Fruit fly (Drosophila melanogaster): Measurements from ENCODE around the gene ND-15.

The ND-15 gene

DNA sequence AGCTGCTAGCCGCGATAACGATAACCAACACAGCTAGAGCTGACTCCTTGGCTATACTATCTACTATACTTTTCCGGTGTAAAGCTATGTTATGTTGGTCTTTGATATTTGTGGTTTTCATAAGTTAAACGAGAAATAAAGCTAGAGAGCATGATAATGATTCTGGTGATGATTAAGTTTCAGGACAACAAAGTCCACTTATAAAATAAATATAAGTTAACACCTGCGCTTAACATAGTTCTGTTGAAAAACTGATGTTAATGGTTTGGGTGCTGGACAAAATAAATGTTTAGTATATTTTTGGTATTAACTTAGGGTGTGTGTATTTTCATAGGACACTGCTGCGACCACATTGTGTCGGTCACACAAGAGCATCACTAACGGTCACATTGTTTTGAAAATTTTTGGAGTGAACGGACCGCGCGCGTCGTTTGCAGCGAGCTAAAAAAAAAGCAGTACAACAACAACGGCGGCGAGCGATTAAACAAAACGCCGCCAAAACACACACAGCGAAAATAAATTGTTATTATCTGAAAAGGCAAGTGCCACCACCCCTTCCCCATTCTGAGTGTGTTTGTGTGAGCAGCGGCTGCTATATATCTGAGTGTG lies 44.2 kb downstream of the ND-15 start, which contains the start of the genes CG33635 and spen (continued):
- TF ChIP-seq exex (tag; optimal IDR thresholded peaks at IDR 0.05) (peak; percentile 61), pho (GFP tag; optimal IDR thresholded peaks at IDR 0.05) (peak; percentile 29), PHDP (tag; optimal IDR thresholded peaks at IDR 0.05) (peak; percentile 23), CG12299 (tag; optimal IDR thresholded peaks at IDR 0.05) (peak; percentile 55), CG1233 (GFP tag; optimal IDR thresholded peaks at IDR 0.05) (peak; percentile 43), lbe (GFP tag; optimal IDR thresholded peaks at IDR 0.05) (peak; percentile 61), nom (GFP tag; optimal IDR thresholded peaks at IDR 0.05) (peak; percentile 72), B-H2 (GFP tag; optimal IDR thresholded peaks at IDR 0.05) (peak; percentile 56), Sry-δ (GFP tag; optimal IDR thresholded peaks at IDR 0.05) (peak; percentile 51), Pdp1 (GFP tag; optimal IDR thresholded peaks at IDR 0.05) (peak; percentile 13 to 63), CG6765 (GFP tag; optimal IDR thresholded peaks at IDR 0.05) (peak; percentile 60), hth (optimal IDR thresholded peaks at IDR 0.05) (no peak), Meics (GFP tag; optimal IDR thresholded peaks at IDR 0.05) (peak; percentile 22), zen (tag; optimal IDR thresholded peaks at IDR 0.05) (peak; percentile 33), CG10543 (GFP tag; optimal IDR thresholded peaks at IDR 0.05) (peak; percentile 78), Myb (GFP tag; optimal IDR thresholded peaks at IDR 0.05) (peak; percentile 28), sd (tag; optimal IDR thresholded peaks at IDR 0.05) (peak; percentile 52), nau (GFP tag; optimal IDR thresholded peaks at IDR 0.05) (peak; percentile 26), gro (GFP tag; optimal IDR thresholded peaks at IDR 0.05) (peak; percentile 28), ranshi (GFP tag; IDR thresholded peaks at IDR 0.05) (no peak), Hmr (GFP tag; optimal IDR thresholded peaks at IDR 0.05) (peak; percentile 75), HHEX (GFP tag; optimal IDR thresholded peaks at IDR 0.05) (peak; percentile 52), Jarid2 (GFP tag; optimal IDR thresholded peaks at IDR 0.05) (peak; percentile 96), CG6854 (GFP tag; optimal IDR thresholded peaks at IDR 0.05) (peak; percentile 57), CG4617 (GFP tag; optimal IDR thresholded peaks at IDR 0.05; ENCODE audit: borderline replicate concordance) (peak; percentile 13), kni (GFP tag; optimal IDR thresholded peaks at IDR 0.05) (peak; percentile 66), Dek (tag; optimal IDR thresholded peaks at IDR 0.05) (peak; percentile 50), tna (GFP tag; IDR thresholded peaks at IDR 0.05; ENCODE audit: partially characterized antibody) (no peak), ERR (GFP tag; optimal IDR thresholded peaks at IDR 0.05) (peak; percentile 51), Max (GFP tag; optimal IDR thresholded peaks at IDR 0.05) (peak; percentile 36), CkIIα-i1 (GFP tag; IDR thresholded peaks at IDR 0.05) (no peak), dm (GFP tag; optimal IDR thresholded peaks at IDR 0.05) (peak; percentile 25), cwo (GFP tag; optimal IDR thresholded peaks at IDR 0.05) (peak; percentile 19), CG8281 (tag; optimal IDR thresholded peaks at IDR 0.05) (no peak), CG12769 (tag; optimal IDR thresholded peaks at IDR 0.05) (peak; percentile 35), CG31388 (GFP tag; optimal IDR thresholded peaks at IDR 0.05) (no peak), CG4404 (GFP tag; IDR thresholded peaks at IDR 0.05) (no peak), NC2α (GFP tag; optimal IDR thresholded peaks at IDR 0.05) (no peak), CG10366 (GFP tag; IDR thresholded peaks at IDR 0.05) (no peak), p53 (GFP tag; optimal IDR thresholded peaks at IDR 0.05) (peak; percentile 3), HLHmδ (GFP tag; optimal IDR thresholded peaks at IDR 0.05) (peak; percentile 63), CG8290 (GFP tag; optimal IDR thresholded peaks at IDR 0.05) (no peak), CG8290 (tag; optimal IDR thresholded peaks at IDR 0.05) (peak in 1 of 2 experiments; percentile 31), CHES-1-like (GFP tag; optimal IDR thresholded peaks at IDR 0.05) (peak; percentile 65), cg (GFP tag; optimal IDR thresholded peaks at IDR 0.05) (peak; percentile 84), zfh1 (GFP tag; IDR thresholded peaks at IDR 0.05) (no peak), unpg (GFP tag; optimal IDR thresholded peaks at IDR 0.05) (peak; percentile 28), MTF-1 (GFP tag; optimal IDR thresholded peaks at IDR 0.05; ENCODE audit: borderline replicate concordance) (peak; percentile 4), lilli (GFP tag; optimal IDR thresholded peaks at IDR 0.05) (peak; percentile 37)
